Fruit fly (Drosophila melanogaster) whole organism, embryonic: ENCODE measurements around the gene Jon66Cii.
A peak's percentile ranks its signal among the peaks of the same experiment; 100 is the strongest.

Source experiments
- B-H1 ChIP-seq: fragments of 200-800 bp; sonication (Bioruptor generic); IDR thresholded peaks from 3 replicates; pipeline ENCODE4 v1.3.6; 2022; ENCODE audit warnings: missing biosample characterization, missing genetic modification characterization
- B-H2 ChIP-seq: fragments of 200-800 bp; sonication (Bioruptor generic); optimal IDR thresholded peaks from 2 replicates; lab custom pipeline; 2018; ENCODE audit warnings: missing biosample characterization, mild to moderate bottlenecking, missing genetic modification characterization
- CG10654 ChIP-seq: fragments of 200-800 bp; sonication (Bioruptor generic); optimal IDR thresholded peaks from 2 replicates; lab custom pipeline; 2016; ENCODE audit warnings: missing biosample characterization, missing genetic modification characterization
- CG10959 ChIP-seq: fragments of 200-800 bp; sonication (Bioruptor generic); IDR thresholded peaks from 2 replicates; pipeline ENCODE4 v1.3.6; 2022; ENCODE audit warnings: missing biosample characterization, missing genetic modification characterization
- CG13123 ChIP-seq: fragments of 200-800 bp; sonication (Bioruptor generic); optimal IDR thresholded peaks from 2 replicates; lab custom pipeline; 2016; ENCODE audit warnings: missing biosample characterization, missing genetic modification characterization
- CG14667 ChIP-seq: fragments of 200-800 bp; sonication (Bioruptor generic); IDR thresholded peaks from 2 replicates; pipeline ENCODE4 v1.3.6; 2022; ENCODE audit warnings: missing biosample characterization, missing genetic modification characterization
- CG15601 ChIP-seq: fragments of 200-800 bp; sonication (Bioruptor generic); optimal IDR thresholded peaks from 3 replicates; lab custom pipeline; 2019; ENCODE audit warnings: missing biosample characterization, mild to moderate bottlenecking, missing genetic modification characterization, moderate library complexity
- CG16779 ChIP-seq: fragments of 200-800 bp; sonication (Bioruptor generic); IDR thresholded peaks from 2 replicates; pipeline ENCODE4 v1.3.6; 2022; ENCODE audit warnings: missing biosample characterization, missing genetic modification characterization
- CG1832 ChIP-seq: fragments of 200-800 bp; sonication (Bioruptor generic); optimal IDR thresholded peaks from 2 replicates; lab custom pipeline; 2017; ENCODE audit warnings: missing biosample characterization, mild to moderate bottlenecking, missing genetic modification characterization, inconsistent platforms
- CG2120 ChIP-seq: fragments of 200-800 bp; sonication (Bioruptor generic); optimal IDR thresholded peaks from 3 replicates; lab custom pipeline; 2016; ENCODE audit warnings: missing biosample characterization, missing genetic modification characterization
- CG2889 ChIP-seq: fragments of 200-800 bp; sonication (Bioruptor generic); IDR thresholded peaks from 3 replicates; pipeline ENCODE4 v1.3.6; 2022; ENCODE audit warnings: missing biosample characterization, missing genetic modification characterization
- CG3281 ChIP-seq: fragments of 200-800 bp; sonication (Bioruptor generic); optimal IDR thresholded peaks from 3 replicates; lab custom pipeline; 2017; ENCODE audit warnings: missing biosample characterization, mild to moderate bottlenecking, missing genetic modification characterization
- CG4282 ChIP-seq: fragments of 200-800 bp; sonication (Bioruptor generic); optimal IDR thresholded peaks from 2 replicates; lab custom pipeline; 2016; ENCODE audit warnings: missing biosample characterization, missing genetic modification characterization
- CG4424 ChIP-seq: fragments of 200-800 bp; sonication (Bioruptor generic); optimal IDR thresholded peaks from 3 replicates; lab custom pipeline; 2016; ENCODE audit warnings: missing biosample characterization, missing genetic modification characterization
- CG6254 ChIP-seq: fragments of 200-800 bp; sonication (Bioruptor generic); optimal IDR thresholded peaks from 3 replicates; lab custom pipeline; 2017; ENCODE audit warnings: mild to moderate bottlenecking, missing biosample characterization, missing genetic modification reagents, missing genetic modification characterization
- CG7372 ChIP-seq: fragments of 200-800 bp; sonication (Bioruptor generic); IDR thresholded peaks from 2 replicates; pipeline ENCODE4 v1.3.6; 2022; ENCODE audit warnings: missing biosample characterization, missing genetic modification characterization
- CG9609 ChIP-seq: fragments of 200-800 bp; sonication (Bioruptor generic); optimal IDR thresholded peaks from 3 replicates; lab custom pipeline; 2016; ENCODE audit warnings: missing biosample characterization, missing genetic modification characterization
- Deaf1 ChIP-seq: fragments of 200-800 bp; optimal IDR thresholded peaks from 3 replicates; lab custom pipeline; 2019; ENCODE audit warnings: missing biosample characterization, mild to moderate bottlenecking, missing genetic modification characterization, moderate library complexity
- Doc3 ChIP-seq: fragments of 200-800 bp; sonication (Bioruptor generic); IDR thresholded peaks from 3 replicates; pipeline ENCODE4 v1.3.6; 2022; ENCODE audit warnings: missing biosample characterization, missing genetic modification characterization; ENCODE audit not compliant: partially characterized antibody
- Gsc ChIP-seq: fragments of 200-800 bp; sonication (Bioruptor generic); IDR thresholded peaks from 2 replicates; pipeline ENCODE4 v1.3.6; 2022; ENCODE audit warnings: missing biosample characterization, missing genetic modification characterization
- H15 ChIP-seq: fragments of 200-800 bp; sonication (Bioruptor generic); IDR thresholded peaks from 3 replicates; pipeline ENCODE4 v1.3.6; 2022; ENCODE audit warnings: missing biosample characterization, missing genetic modification characterization
- Hr51 ChIP-seq, 2 experiments: fragments of 200-800 bp; sonication (Bioruptor generic); optimal IDR thresholded peaks; 2 replicates in 1 of 2; 3 replicates in 1 of 2; lab custom pipeline; 2016 to 2018; ENCODE audit warnings: missing biosample characterization in 2 of 2, missing genetic modification characterization in 2 of 2, mild to moderate bottlenecking in 1 of 2, moderate library complexity in 1 of 2
- Mad ChIP-seq: fragments of 200-800 bp; sonication (Bioruptor generic); optimal IDR thresholded peaks from 2 replicates; lab custom pipeline; 2016; ENCODE audit warnings: missing biosample characterization, missing genetic modification characterization
- Meics ChIP-seq: fragments of 200-800 bp; sonication (Bioruptor generic); optimal IDR thresholded peaks from 2 replicates; lab custom pipeline; 2017; ENCODE audit warnings: missing biosample characterization, mild to moderate bottlenecking, missing genetic modification characterization
- Nf-YC ChIP-seq: fragments of 200-800 bp; optimal IDR thresholded peaks from 3 replicates; lab custom pipeline; 2019; ENCODE audit warnings: missing biosample characterization, mild to moderate bottlenecking, missing genetic modification characterization, moderate library complexity
- Ptx1 ChIP-seq: fragments of 200-800 bp; sonication (Bioruptor generic); IDR thresholded peaks from 2 replicates; pipeline ENCODE4 v1.3.6; 2022; ENCODE audit warnings: missing biosample characterization, missing genetic modification characterization
- Spps ChIP-seq: fragments of 200-800 bp; sonication (Bioruptor generic); optimal IDR thresholded peaks from 2 replicates; lab custom pipeline; 2018; ENCODE audit warnings: missing biosample characterization, mild to moderate bottlenecking, missing genetic modification characterization
- Sry-δ ChIP-seq: fragments of 200-800 bp; sonication (Bioruptor generic); optimal IDR thresholded peaks from 2 replicates; lab custom pipeline; 2016; ENCODE audit warnings: missing biosample characterization, missing genetic modification characterization
- Trl ChIP-seq, 3 experiments: fragments of >200 bp in 2 of 3; fragments of 200-800 bp in 1 of 3; sonication (Bioruptor generic) in 1 of 3; optimal IDR thresholded peaks; 2 replicates in 1 of 3; 3 replicates in 2 of 3; lab custom pipeline; 2016 to 2017; ENCODE audit warnings: missing biosample characterization in 1 of 3, missing genetic modification characterization in 1 of 3
- ac ChIP-seq: fragments of 200-800 bp; sonication (Bioruptor generic); optimal IDR thresholded peaks from 3 replicates; lab custom pipeline; 2017; ENCODE audit warnings: missing biosample characterization, mild to moderate bottlenecking, missing genetic modification characterization
- ap ChIP-seq: fragments of 200-800 bp; sonication (Bioruptor generic); IDR thresholded peaks from 2 replicates; pipeline ENCODE4 v1.3.6; 2022; ENCODE audit warnings: missing biosample characterization, missing genetic modification characterization
- ash1 ChIP-seq: fragments of 200-800 bp; sonication (Bioruptor generic); optimal IDR thresholded peaks from 2 replicates; lab custom pipeline; 2018; ENCODE audit warnings: missing biosample characterization, mild to moderate bottlenecking, missing genetic modification characterization
- az2 ChIP-seq: fragments of 200-800 bp; sonication (Bioruptor generic); optimal IDR thresholded peaks from 3 replicates; lab custom pipeline; 2016; ENCODE audit warnings: missing biosample characterization, missing genetic modification characterization
- danr ChIP-seq: fragments of 200-800 bp; sonication (Bioruptor generic); IDR thresholded peaks from 2 replicates; pipeline ENCODE4 v1.3.6; 2022; ENCODE audit warnings: missing biosample characterization, missing genetic modification characterization
- dmrt11E ChIP-seq: fragments of 200-800 bp; sonication (Bioruptor generic); optimal IDR thresholded peaks from 3 replicates; lab custom pipeline; 2018; ENCODE audit warnings: missing biosample characterization, mild to moderate bottlenecking, missing genetic modification characterization, moderate library complexity
- insv ChIP-seq, 2 experiments: fragments of 200-800 bp; sonication (Bioruptor generic); optimal IDR thresholded peaks; 3 replicates each; lab custom pipeline; 2016 to 2018; ENCODE audit warnings: missing biosample characterization in 2 of 2, missing genetic modification characterization in 2 of 2
- jigr1 ChIP-seq: fragments of 200-800 bp; sonication (Bioruptor generic); IDR thresholded peaks from 3 replicates; pipeline ENCODE4 v1.3.6; 2022; ENCODE audit warnings: missing biosample characterization, missing genetic modification characterization
- kah ChIP-seq: fragments of 200-800 bp; sonication (Bioruptor generic); optimal IDR thresholded peaks from 2 replicates; lab custom pipeline; 2018; ENCODE audit warnings: missing biosample characterization, mild to moderate bottlenecking, missing genetic modification characterization
- lilli ChIP-seq: fragments of 200-800 bp; sonication (Bioruptor generic); optimal IDR thresholded peaks from 3 replicates; lab custom pipeline; 2016; ENCODE audit warnings: missing biosample characterization, missing genetic modification characterization
- mirr ChIP-seq: fragments of 200-800 bp; sonication (Bioruptor generic); optimal IDR thresholded peaks from 3 replicates; lab custom pipeline; 2018; ENCODE audit warnings: missing biosample characterization, mild to moderate bottlenecking, missing genetic modification characterization
- mld ChIP-seq: fragments of 200-800 bp; sonication (Bioruptor generic); IDR thresholded peaks from 3 replicates; pipeline ENCODE4 v1.3.6; 2022; ENCODE audit warnings: missing biosample characterization, missing genetic modification characterization; ENCODE audit not compliant: partially characterized antibody
- oc ChIP-seq: fragments of 200-800 bp; sonication (Bioruptor generic); optimal IDR thresholded peaks from 2 replicates; lab custom pipeline; 2018; ENCODE audit warnings: missing biosample characterization, mild to moderate bottlenecking, missing genetic modification characterization, moderate library complexity
- org-1 ChIP-seq: fragments of 200-800 bp; sonication (Bioruptor generic); optimal IDR thresholded peaks from 2 replicates; lab custom pipeline; 2017; ENCODE audit warnings: missing biosample characterization, missing genetic modification characterization
- otp ChIP-seq: fragments of 200-800 bp; sonication (Bioruptor generic); IDR thresholded peaks from 3 replicates; pipeline ENCODE4, ENCODE4 v1.3.6; 2022; ENCODE audit warnings: missing biosample characterization, missing genetic modification characterization
- pzg ChIP-seq: fragments of 200-800 bp; sonication (Bioruptor generic); optimal IDR thresholded peaks from 3 replicates; lab custom pipeline; 2018; ENCODE audit warnings: missing biosample characterization, mild to moderate bottlenecking, missing genetic modification characterization, moderate library complexity
- repo ChIP-seq: fragments of 200-800 bp; sonication (Bioruptor generic); optimal IDR thresholded peaks from 2 replicates; lab custom pipeline; 2016; ENCODE audit warnings: missing biosample characterization, missing genetic modification characterization
- sens ChIP-seq: fragments of 200-800 bp; sonication (Bioruptor generic); peaks from one replicate; lab custom pipeline; 2016; ENCODE audit warnings: missing biosample characterization, missing genetic modification characterization
- sim ChIP-seq: fragments of 200-800 bp; sonication (Bioruptor generic); IDR thresholded peaks from 2 replicates; pipeline ENCODE4 v1.3.6; 2022; ENCODE audit warnings: missing biosample characterization, missing genetic modification characterization
- sr ChIP-seq: fragments of 200-800 bp; sonication (Bioruptor generic); IDR thresholded peaks from 3 replicates; pipeline ENCODE4 v1.3.6; 2022; ENCODE audit warnings: missing biosample characterization, missing genetic modification characterization
- z ChIP-seq: fragments of 200-800 bp; sonication (Bioruptor generic); IDR thresholded peaks from 3 replicates; pipeline ENCODE4 v1.3.6; 2022; ENCODE audit warnings: missing biosample characterization, missing genetic modification characterization
- zen ChIP-seq: fragments of 200-800 bp; sonication (Bioruptor generic); optimal IDR thresholded peaks from 3 replicates; lab custom pipeline; 2018; ENCODE audit warnings: missing biosample characterization, mild to moderate bottlenecking, missing genetic modification characterization, moderate library complexity

The Jon66Cii gene

dm6 chr3L:8398763-8399445 is 5.5 kb upstream of the Jon66Cii start (continued):
- TF ChIP-seq repo (GFP tag; lab: Kevin White, UChicago) = no peak
- TF ChIP-seq CG7372 = no peak
- TF ChIP-seq lilli = peak; percentile 35
- TF ChIP-seq CG16779 (GFP tag; lab: Robert Waterston, UW) = no peak
- TF ChIP-seq otp (GFP tag; lab: Robert Waterston, UW) = 0 out of 3 replicates have a peak, but pooled peaks have one; percentile 36
- TF ChIP-seq jigr1 (GFP tag; lab: Robert Waterston, UW) = 0 out of 3 replicates have a peak, but pooled peaks have one; percentile 6
- TF ChIP-seq ap (GFP tag; lab: Robert Waterston, UW) = no peak
- no peak for TF ChIP-seq CG2889 (GFP tag; lab: Robert Waterston, UW)
- peak; percentile 22 for TF ChIP-seq CG10654 (GFP tag; lab: Kevin White, UChicago)
- no peak for TF ChIP-seq danr
- no peak for TF ChIP-seq Doc3
- peak; percentile 83 for TF ChIP-seq sens (GFP tag; lab: Kevin White, UChicago)
- TF ChIP-seq CG1832 (GFP tag; lab: Kevin White, UChicago) = no peak
- TF ChIP-seq B-H2 = no peak
- TF ChIP-seq oc (tag; lab: Kevin White, UChicago) = no peak
- no peak for TF ChIP-seq org-1 (GFP tag; lab: Kevin White, UChicago)
- TF ChIP-seq CG3281 = no peak
- TF ChIP-seq B-H1 (GFP tag; lab: Robert Waterston, UW) = no peak
- TF ChIP-seq Gsc (GFP tag; lab: Robert Waterston, UW) = no peak
- TF ChIP-seq mirr (GFP tag; lab: Kevin White, UChicago) = no peak
- TF ChIP-seq Spps = no peak
- TF ChIP-seq Nf-YC (tag; lab: Kevin White, UChicago) = no peak
- TF ChIP-seq Trl (optimal IDR thresholded peaks at IDR 0.05; lab: Kevin White, UChicago) = no peak
- no peak for TF ChIP-seq Trl (GFP tag; optimal IDR thresholded peaks at IDR 0.05; lab: Kevin White, UChicago)
- TF ChIP-seq ash1 (GFP tag; lab: Kevin White, UChicago) = no peak
- TF ChIP-seq pzg = no peak
- no peak for TF ChIP-seq sr (GFP tag; lab: Robert Waterston, UW)
- no peak for TF ChIP-seq Hr51 (GFP tag; optimal IDR thresholded peaks at IDR 0.05; lab: Kevin White, UChicago)
- TF ChIP-seq dmrt11E (tag; lab: Kevin White, UChicago) = peak; percentile 32
- peak; percentile 21 for TF ChIP-seq zen (tag; lab: Kevin White, UChicago)
- TF ChIP-seq Ptx1 = peak; percentile 52; the same call in 1 of the 2 replicates
- TF ChIP-seq CG2120 (GFP tag; lab: Kevin White, UChicago) = peak; percentile 41
- no peak for TF ChIP-seq H15 (GFP tag; lab: Robert Waterston, UW)
- no peak for TF ChIP-seq CG13123
- no peak for TF ChIP-seq sim (GFP tag; lab: Robert Waterston, UW)
- TF ChIP-seq ac (GFP tag; lab: Kevin White, UChicago) = no peak
- no peak for TF ChIP-seq CG4282
- no peak for TF ChIP-seq Meics
- peak; percentile 19 for TF ChIP-seq CG4424
- TF ChIP-seq CG9609 (GFP tag; lab: Kevin White, UChicago) = no peak
- no peak for TF ChIP-seq CG15601
- peak; percentile 33 for TF ChIP-seq az2 (GFP tag; lab: Kevin White, UChicago)
- peak; percentile 30 for TF ChIP-seq Mad (GFP tag; lab: Kevin White, UChicago)
- TF ChIP-seq insv (GFP tag; optimal IDR thresholded peaks at IDR 0.05; lab: Kevin White, UChicago) = no peak
- 0 out of 2 replicates have a peak, but pooled peaks have one; percentile 22 for TF ChIP-seq CG10959 (GFP tag; lab: Robert Waterston, UW)
- TF ChIP-seq CG14667 (GFP tag; lab: Robert Waterston, UW) = no peak
- TF ChIP-seq Deaf1 (tag; lab: Kevin White, UChicago) = no peak
- TF ChIP-seq Sry-δ = no peak
- TF ChIP-seq mld (GFP tag; lab: Robert Waterston, UW) = no peak
- TF ChIP-seq CG6254 (GFP tag; lab: Kevin White, UChicago) = no peak
- TF ChIP-seq z (GFP tag; lab: Robert Waterston, UW) = no peak
- no peak for TF ChIP-seq kah (GFP tag; lab: Kevin White, UChicago)
